Worm (Caenorhabditis elegans) whole organism, L1 larva: ENCODE results near the gene F32D8.3.

ENCODE experiments used
- C16A3.4 ChIP-seq: fragments of 150-350 bp; optimal IDR thresholded peaks from 2 replicates; lab custom pipeline; 2014; ENCODE audit warnings: missing biosample characterization, missing genetic modification characterization
- C34B4.2 ChIP-seq: sonication (generic microtip); optimal IDR thresholded peaks from 2 replicates; lab custom pipeline; 2017; ENCODE audit warnings: mild to moderate bottlenecking, missing genetic modification characterization, missing compliant biosample characterization
- Y116A8C.19 ChIP-seq: sonication (generic microtip); optimal IDR thresholded peaks from 2 replicates; lab custom pipeline; 2016; ENCODE audit warnings: missing compliant biosample characterization, missing genetic modification characterization, borderline replicate concordance
- alr-1 ChIP-seq: fragments of 200-800 bp; sonication (Bioruptor generic); optimal IDR thresholded peaks from 2 replicates; lab custom pipeline; 2018; ENCODE audit warnings: borderline replicate concordance, mild to moderate bottlenecking, missing genetic modification characterization, missing compliant biosample characterization
- ama-1 ChIP-seq: fragments of 150-350 bp; optimal IDR thresholded peaks from 2 replicates; lab custom pipeline; 2014
- blmp-1 ChIP-seq: fragments of 150-350 bp; optimal IDR thresholded peaks from 2 replicates; lab custom pipeline; 2014; ENCODE audit warnings: missing biosample characterization, missing genetic modification characterization
- ceh-8 ChIP-seq: fragments of 200-800 bp; sonication (Bioruptor generic); optimal IDR thresholded peaks from 2 replicates; lab custom pipeline; 2018; ENCODE audit warnings: mild to moderate bottlenecking, missing genetic modification characterization, moderate library complexity, missing compliant biosample characterization
- ceh-82 ChIP-seq, 3 experiments: fragments of 150-350 bp in 1 of 3; sonication (generic microtip) in 2 of 3; optimal IDR thresholded peaks; 2 replicates each; lab custom pipeline; 2014 to 2017; ENCODE audit warnings: missing biosample characterization in 3 of 3, missing genetic modification characterization in 3 of 3
- ces-1 ChIP-seq: fragments of 150-350 bp; optimal IDR thresholded peaks from 2 replicates; lab custom pipeline; 2014; ENCODE audit warnings: missing biosample characterization, missing genetic modification reagents, missing genetic modification characterization
- dpl-1 ChIP-seq, 3 experiments: fragments of 150-350 bp in 2 of 3; sonication (generic microtip) in 1 of 3; optimal IDR thresholded peaks; 2 replicates each; lab custom pipeline; 2014 to 2017; ENCODE audit warnings: missing biosample characterization in 3 of 3, missing genetic modification characterization in 3 of 3, missing genetic modification reagents in 3 of 3
- efl-1 ChIP-seq, 4 experiments: fragments of 150-350 bp; optimal IDR thresholded peaks in 3 of 4; peaks in 1 of 4; 1 replicate in 1 of 4; 2 replicates in 3 of 4; lab custom pipeline; 2014; ENCODE audit warnings: missing biosample characterization in 2 of 4, missing genetic modification characterization in 2 of 4, missing genetic modification reagents in 2 of 4
- egl-27 ChIP-seq, 2 experiments: fragments of 150-350 bp in 1 of 2; sonication (generic microtip); optimal IDR thresholded peaks; 3 replicates each; lab custom pipeline; 2017 to 2018; ENCODE audit warnings: missing biosample characterization in 2 of 2, missing genetic modification characterization in 2 of 2, missing genetic modification reagents in 2 of 2
- fkh-4 ChIP-seq: sonication (generic microtip); optimal IDR thresholded peaks from 2 replicates; lab custom pipeline; 2016; ENCODE audit warnings: missing compliant biosample characterization, missing genetic modification characterization, borderline replicate concordance
- fkh-8 ChIP-seq: sonication (generic microtip); optimal IDR thresholded peaks from 2 replicates; lab custom pipeline; 2016; ENCODE audit warnings: mild to moderate bottlenecking, missing genetic modification characterization, missing compliant biosample characterization
- fos-1 ChIP-seq: fragments of 150-350 bp; optimal IDR thresholded peaks from 2 replicates; lab custom pipeline; 2014; ENCODE audit warnings: missing biosample characterization, missing genetic modification characterization
- isw-1 ChIP-seq: fragments of 200-800 bp; sonication (Bioruptor generic); IDR thresholded peaks from 2 replicates; pipeline ENCODE4 v1.3.6; 2022; ENCODE audit warnings: missing genetic modification characterization, missing compliant biosample characterization
- lin-13 ChIP-seq: fragments of 150-350 bp; optimal IDR thresholded peaks from 2 replicates; lab custom pipeline; 2014; ENCODE audit warnings: missing biosample characterization, missing genetic modification reagents, missing genetic modification characterization
- lin-14 ChIP-seq: fragments of 200-800 bp; sonication (Bioruptor generic); optimal IDR thresholded peaks from 2 replicates; lab custom pipeline; 2018; ENCODE audit warnings: mild to moderate bottlenecking, missing genetic modification characterization, moderate library complexity, missing compliant biosample characterization
- lin-15B ChIP-seq: fragments of 150-350 bp; sonication (generic microtip); optimal IDR thresholded peaks from 3 replicates; lab custom pipeline; 2014; ENCODE audit warnings: missing biosample characterization, missing genetic modification characterization
- lin-35 ChIP-seq, 2 experiments: fragments of 150-350 bp; optimal IDR thresholded peaks; 2 replicates each; lab custom pipeline; 2014; ENCODE audit warnings: missing biosample characterization in 2 of 2, missing genetic modification characterization in 2 of 2, missing genetic modification reagents in 2 of 2
- lin-39 ChIP-seq: fragments of 150-350 bp; optimal IDR thresholded peaks from 2 replicates; lab custom pipeline; 2014; ENCODE audit warnings: missing biosample characterization, missing genetic modification reagents, missing genetic modification characterization
- lir-3 ChIP-seq: sonication (generic microtip); optimal IDR thresholded peaks from 2 replicates; lab custom pipeline; 2016; ENCODE audit warnings: mild to moderate bottlenecking, missing genetic modification characterization, moderate library complexity, missing compliant biosample characterization; ENCODE audit not compliant: poor library complexity
- lsy-2 ChIP-seq, 2 experiments: fragments of 150-350 bp; optimal IDR thresholded peaks; 2 replicates each; lab custom pipeline; 2014; ENCODE audit warnings: missing biosample characterization in 2 of 2, missing genetic modification characterization in 2 of 2
- mab-9 ChIP-seq: fragments of 200-800 bp; sonication (Bioruptor generic); IDR thresholded peaks from 2 replicates; pipeline ENCODE4 v1.3.6; 2022; ENCODE audit warnings: missing genetic modification reagents, missing genetic modification characterization, missing compliant biosample characterization
- mef-2 ChIP-seq: fragments of 150-350 bp; optimal IDR thresholded peaks from 2 replicates; lab custom pipeline; 2014; ENCODE audit warnings: missing biosample characterization, missing genetic modification characterization
- mep-1 ChIP-seq: fragments of 150-350 bp; optimal IDR thresholded peaks from 2 replicates; lab custom pipeline; 2014; ENCODE audit warnings: missing biosample characterization, missing genetic modification characterization
- nhr-20 ChIP-seq: sonication (generic microtip); optimal IDR thresholded peaks from 2 replicates; lab custom pipeline; 2016; ENCODE audit warnings: mild to moderate bottlenecking, missing genetic modification characterization, missing compliant biosample characterization
- nhr-237 ChIP-seq: fragments of 150-350 bp; optimal IDR thresholded peaks from 2 replicates; lab custom pipeline; 2014; ENCODE audit warnings: missing biosample characterization, missing genetic modification characterization
- nhr-77 ChIP-seq: fragments of 150-350 bp; optimal IDR thresholded peaks from 2 replicates; lab custom pipeline; 2014; ENCODE audit warnings: missing biosample characterization, missing genetic modification characterization
- nhr-84 ChIP-seq: sonication (generic microtip); optimal IDR thresholded peaks from 2 replicates; lab custom pipeline; 2017; ENCODE audit warnings: missing biosample characterization, missing genetic modification characterization
- nhr-85 ChIP-seq: sonication (generic microtip); peaks from one replicate; lab custom pipeline; 2016; ENCODE audit warnings: missing genetic modification characterization, inconsistent platforms, missing compliant biosample characterization
- pax-3 ChIP-seq: fragments of 200-800 bp; sonication (Bioruptor generic); optimal IDR thresholded peaks from 2 replicates; lab custom pipeline; 2018; ENCODE audit warnings: mild to moderate bottlenecking, missing genetic modification characterization, moderate library complexity, missing compliant biosample characterization
- rnt-1 ChIP-seq: sonication (generic microtip); optimal IDR thresholded peaks from 2 replicates; lab custom pipeline; 2016; ENCODE audit warnings: mild to moderate bottlenecking, missing genetic modification characterization, moderate library complexity, missing compliant biosample characterization
- skn-1 ChIP-seq: fragments of 150-350 bp; optimal IDR thresholded peaks from 2 replicates; lab custom pipeline; 2014; ENCODE audit warnings: missing biosample characterization, missing genetic modification characterization
- sox-4 ChIP-seq: sonication (generic microtip); optimal IDR thresholded peaks from 2 replicates; lab custom pipeline; 2016; ENCODE audit warnings: missing genetic modification characterization, missing compliant biosample characterization
- swsn-7 ChIP-seq: sonication (generic microtip); optimal IDR thresholded peaks from 2 replicates; lab custom pipeline; 2016; ENCODE audit warnings: missing genetic modification characterization, missing compliant biosample characterization
- unc-130 ChIP-seq: fragments of 150-350 bp; optimal IDR thresholded peaks from 2 replicates; lab custom pipeline; 2017; ENCODE audit warnings: missing biosample characterization, missing genetic modification characterization, inconsistent platforms
- unc-62 ChIP-seq: fragments of 150-350 bp; optimal IDR thresholded peaks from 2 replicates; lab custom pipeline; 2014; ENCODE audit warnings: missing biosample characterization, missing genetic modification reagents, missing genetic modification characterization
- unc-86 ChIP-seq: sonication (generic microtip); optimal IDR thresholded peaks from 2 replicates; lab custom pipeline; 2016; ENCODE audit warnings: missing genetic modification characterization, missing compliant biosample characterization
- zag-1 ChIP-seq: fragments of 150-350 bp; optimal IDR thresholded peaks from 2 replicates; lab custom pipeline; 2014; ENCODE audit warnings: missing biosample characterization, missing genetic modification characterization
- zip-4 ChIP-seq: fragments of 200-800 bp; sonication (Bioruptor generic); optimal IDR thresholded peaks from 2 replicates; lab custom pipeline; 2018; ENCODE audit warnings: mild to moderate bottlenecking, missing genetic modification characterization, moderate library complexity, missing compliant biosample characterization
- ztf-11 ChIP-seq, 2 experiments: sonication (generic microtip); optimal IDR thresholded peaks; 2 replicates each; lab custom pipeline; 2016 to 2017; ENCODE audit warnings: missing genetic modification characterization in 2 of 2, missing biosample characterization in 1 of 2, missing compliant biosample characterization in 1 of 2
- ztf-4 ChIP-seq: fragments of 150-350 bp; optimal IDR thresholded peaks from 2 replicates; lab custom pipeline; 2014; ENCODE audit warnings: missing biosample characterization, missing genetic modification characterization

Gene F32D8.3

DNA sequence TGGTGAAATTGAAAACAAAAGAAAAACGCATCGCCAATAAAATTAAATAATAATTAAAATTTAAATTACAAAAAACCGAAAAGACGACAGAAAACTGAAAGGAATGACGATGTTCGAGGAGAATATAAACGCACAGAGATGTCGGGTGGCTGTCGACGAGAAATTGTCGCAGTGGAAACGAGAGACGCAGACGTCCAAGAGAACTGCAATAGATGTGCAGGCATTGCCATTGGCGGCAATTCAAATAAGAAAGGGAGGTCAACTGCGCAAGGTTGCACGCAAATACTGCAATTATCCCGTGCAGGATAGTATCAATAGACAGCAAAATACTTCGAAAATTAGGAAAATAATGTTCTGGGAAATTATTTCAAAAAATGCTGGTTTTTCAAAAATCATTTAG is 10.5 kb downstream of the F32D8.3 start (continued):
- TF ChIP-seq zag-1 (tag; lab: Kevin White, UChicago), result peak; percentile 94

DNA sequence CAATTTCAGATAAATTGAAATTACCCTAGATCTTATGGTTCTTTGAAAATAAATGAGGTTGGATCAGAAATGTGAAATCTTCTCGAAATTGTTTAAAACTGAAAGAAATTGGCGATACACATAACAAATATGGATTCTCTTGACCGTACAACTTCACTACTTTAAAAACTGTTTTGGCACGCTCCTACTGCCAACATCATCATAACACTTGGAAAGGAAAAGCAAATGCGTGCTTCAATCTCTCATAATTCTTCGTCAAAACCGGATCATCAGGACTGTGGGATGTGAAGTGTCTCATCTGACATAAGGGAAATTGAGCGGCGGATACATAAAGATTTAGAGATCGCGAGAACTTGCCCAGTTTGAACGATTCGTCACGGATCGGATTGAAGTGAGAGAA is 11.5 kb downstream of the F32D8.3 start, which contains the start of gene F32D8.7:
F32D8.7 (plus strand) TSS at position 329 of the 400 bp plus-strand sequence.
- TF ChIP-seq C16A3.4 (no peak), nhr-77 (tag; lab: Kevin White, UChicago) (no peak), blmp-1 (tag; lab: Kevin White, UChicago) (peak; percentile 79), lin-35 (GFP tag; optimal IDR thresholded peaks at IDR 0.05; lab: Kevin White, UChicago) (no peak), fos-1 (tag; lab: Kevin White, UChicago) (no peak), unc-86 (no peak), skn-1 (tag; lab: Kevin White, UChicago) (no peak), Y116A8C.19 (tag; lab: Kevin White, UChicago) (no peak), fkh-8 (no peak), ceh-8 (GFP tag; lab: Kevin White, UChicago) (no peak), lir-3 (tag; lab: Kevin White, UChicago) (no peak), efl-1 (optimal IDR thresholded peaks at IDR 0.05; lab: Kevin White, UChicago) (no peak), efl-1 (GFP tag; optimal IDR thresholded peaks at IDR 0.05 in 1 of 2; lab: Kevin White, UChicago) (peak in 1 of 2 experiments; percentile 80), mab-9 (no peak), nhr-20 (no peak), unc-62 (GFP tag; lab: Kevin White, UChicago) (no peak), ama-1 (lab: Kevin White, UChicago) (no peak), lin-15B (tag; lab: Kevin White, UChicago) (no peak)

DNA sequence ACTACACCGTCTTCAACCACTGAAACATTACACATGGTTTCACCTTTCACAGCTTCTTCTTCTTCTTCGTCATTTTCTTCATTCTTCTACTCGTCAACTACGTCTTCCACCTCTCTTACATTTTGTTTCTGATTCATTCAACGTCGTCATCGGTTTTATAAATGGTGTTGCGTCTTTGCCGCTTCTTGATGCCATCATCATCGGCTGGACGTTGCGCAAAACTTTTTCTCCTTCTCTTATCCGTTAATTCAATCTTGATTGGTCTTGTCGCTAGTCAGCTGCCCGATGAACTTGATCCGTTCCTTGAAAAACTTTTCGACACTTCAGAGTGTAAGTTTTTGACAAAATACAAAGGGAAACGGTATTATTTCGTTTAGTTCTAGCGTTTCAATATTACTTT is 12.0 kb downstream of the F32D8.3 start:
- no peak for TF ChIP-seq mep-1 (tag; lab: Kevin White, UChicago)
- no peak for TF ChIP-seq egl-27 (tag; optimal IDR thresholded peaks at IDR 0.05; lab: Kevin White, UChicago)
- no peak for TF ChIP-seq alr-1 (tag; lab: Kevin White, UChicago)
- TF ChIP-seq isw-1, result no peak
- no peak for TF ChIP-seq fkh-8
- TF ChIP-seq unc-130 (tag; lab: Kevin White, UChicago), result no peak
- TF ChIP-seq lir-3 (tag; lab: Kevin White, UChicago), result no peak
- no peak for TF ChIP-seq pax-3
- TF ChIP-seq nhr-85 (tag; lab: Kevin White, UChicago), result peak; percentile 69
- no peak for TF ChIP-seq nhr-237 (tag; lab: Kevin White, UChicago)
- TF ChIP-seq ceh-82 (tag; optimal IDR thresholded peaks at IDR 0.05; lab: Kevin White, UChicago), result no peak
- no peak for TF ChIP-seq dpl-1 (GFP tag; optimal IDR thresholded peaks at IDR 0.05; lab: Kevin White, UChicago)
- no peak for TF ChIP-seq efl-1 (optimal IDR thresholded peaks at IDR 0.05; lab: Kevin White, UChicago)
- peak in 1 of 2 experiments; percentile 80 for TF ChIP-seq efl-1 (GFP tag; optimal IDR thresholded peaks at IDR 0.05 in 1 of 2; lab: Kevin White, UChicago)
- TF ChIP-seq C34B4.2 (tag; lab: Kevin White, UChicago), result no peak
- TF ChIP-seq mef-2, result no peak
- TF ChIP-seq ama-1 (lab: Kevin White, UChicago), result no peak
- no peak for TF ChIP-seq fkh-4 (tag; lab: Kevin White, UChicago)
- TF ChIP-seq swsn-7 (tag; lab: Kevin White, UChicago), result no peak
- no peak for TF ChIP-seq lin-39 (tag; lab: Kevin White, UChicago)
- no peak for TF ChIP-seq zip-4 (GFP tag; lab: Kevin White, UChicago)
- no peak for TF ChIP-seq ces-1 (GFP tag; lab: Kevin White, UChicago)
- peak; percentile 72 for TF ChIP-seq blmp-1 (tag; lab: Kevin White, UChicago)
- no peak for TF ChIP-seq lsy-2 (tag; optimal IDR thresholded peaks at IDR 0.05; lab: Kevin White, UChicago)
- no peak for TF ChIP-seq sox-4 (tag; lab: Kevin White, UChicago)
- TF ChIP-seq rnt-1 (tag; lab: Kevin White, UChicago), result no peak
- no peak for TF ChIP-seq ztf-4 (tag; lab: Kevin White, UChicago)
- no peak for TF ChIP-seq ztf-11 (tag; optimal IDR thresholded peaks at IDR 0.05; lab: Kevin White, UChicago)
- TF ChIP-seq lin-14 (GFP tag; lab: Kevin White, UChicago), result peak; percentile 41
- no peak for TF ChIP-seq nhr-84 (tag; lab: Kevin White, UChicago)
- no peak for TF ChIP-seq lin-13 (GFP tag; lab: Kevin White, UChicago)
